Worm (Caenorhabditis elegans): ENCODE results near the gene F34H10.1.
A peak's percentile ranks its signal among the peaks of the same experiment; 100 is the strongest.

The F34H10.1 gene

ce11 chrX:9653478-9653877 lies 27.6 kb downstream of the F34H10.1 start:
- TF ChIP-seq lin-13 (GFP tag; optimal IDR thresholded peaks at IDR 0.05) (no peak), fkh-10 (GFP tag; optimal IDR thresholded peaks at IDR 0.05) (no peak), duxl-1 (tag; optimal IDR thresholded peaks at IDR 0.05; ENCODE audit: poor library complexity) (no peak), zip-2 (tag; optimal IDR thresholded peaks at IDR 0.05) (no peak), mep-1 (tag; optimal IDR thresholded peaks at IDR 0.05) (no peak), ztf-7 (tag; optimal IDR thresholded peaks at IDR 0.05) (no peak), set-16 (GFP tag; IDR thresholded peaks at IDR 0.05) (no peak), mxl-3 (GFP tag; optimal IDR thresholded peaks at IDR 0.05) (no peak), ama-1 (optimal IDR thresholded peaks at IDR 0.05) (no peak), F26F4.8 (GFP tag; conservative IDR thresholded peaks at IDR 0.05) (no peak), ZK337.2 (GFP tag; IDR thresholded peaks at IDR 0.05) (no peak), unc-62 (GFP tag; optimal IDR thresholded peaks at IDR 0.05 in 1 of 2) (no peak), unc-62 (tag; optimal IDR thresholded peaks at IDR 0.05) (no peak), dmd-6 (GFP tag; IDR thresholded peaks at IDR 0.05) (no peak)

- no peak for TF ChIP-seq sdz-12 (GFP tag; optimal IDR thresholded peaks at IDR 0.05)
- TF ChIP-seq ceh-62 (tag; optimal IDR thresholded peaks at IDR 0.05), result no peak
- no peak for TF ChIP-seq madf-9 (GFP tag; conservative IDR thresholded peaks at IDR 0.05)
- TF ChIP-seq zfp-2 (tag; optimal IDR thresholded peaks at IDR 0.05), result no peak
- TF ChIP-seq fkh-10 (GFP tag; optimal IDR thresholded peaks at IDR 0.05), result no peak
- TF ChIP-seq attf-4 (tag; optimal IDR thresholded peaks at IDR 0.05), result no peak
- no peak for TF ChIP-seq dmd-8 (GFP tag; IDR thresholded peaks at IDR 0.05)
- no peak for TF ChIP-seq mdt-29 (GFP tag; IDR thresholded peaks at IDR 0.05)
- no peak for TF ChIP-seq hlh-30 (tag; optimal IDR thresholded peaks at IDR 0.05; ENCODE audit: insufficient read depth)
- TF ChIP-seq unc-62 (GFP tag; optimal IDR thresholded peaks at IDR 0.05 in 1 of 2), result no peak
- TF ChIP-seq unc-62 (tag; optimal IDR thresholded peaks at IDR 0.05), result no peak
- TF ChIP-seq tra-1 (GFP tag; IDR thresholded peaks at IDR 0.05), result no peak
- TF ChIP-seq daf-8 (GFP tag; IDR thresholded peaks at IDR 0.05), result no peak
- TF ChIP-seq lin-15B (tag; optimal IDR thresholded peaks at IDR 0.05), result no peak
- TF ChIP-seq ceh-28 (tag; optimal IDR thresholded peaks at IDR 0.05), result no peak
- no peak for TF ChIP-seq ceh-82 (tag; optimal IDR thresholded peaks at IDR 0.05)
- TF ChIP-seq egl-43 (GFP tag; IDR thresholded peaks at IDR 0.05), result no peak
- TF ChIP-seq R02D3.7 (tag; optimal IDR thresholded peaks at IDR 0.05), result no peak
- no peak for TF ChIP-seq ztf-7 (tag; optimal IDR thresholded peaks at IDR 0.05)
- TF ChIP-seq dmd-9 (GFP tag; IDR thresholded peaks at IDR 0.05), result no peak
- TF ChIP-seq hmg-1.1 (GFP tag; IDR thresholded peaks at IDR 0.05), result no peak
Observed at ce11 chrX:9654232-9654631, 28.3 kb downstream of the F34H10.1 start.

ce11 chrX:9656772-9657171 lies 30.8 kb downstream of the F34H10.1 start:
- TF ChIP-seq php-3 (GFP tag; IDR thresholded peaks at IDR 0.05) (no peak), ama-1 (optimal IDR thresholded peaks at IDR 0.05) (no peak), egl-27 (tag; optimal IDR thresholded peaks at IDR 0.05) (no peak), aha-1 (tag) (peak; percentile 91), tra-1 (GFP tag; IDR thresholded peaks at IDR 0.05) (no peak)

DNA sequence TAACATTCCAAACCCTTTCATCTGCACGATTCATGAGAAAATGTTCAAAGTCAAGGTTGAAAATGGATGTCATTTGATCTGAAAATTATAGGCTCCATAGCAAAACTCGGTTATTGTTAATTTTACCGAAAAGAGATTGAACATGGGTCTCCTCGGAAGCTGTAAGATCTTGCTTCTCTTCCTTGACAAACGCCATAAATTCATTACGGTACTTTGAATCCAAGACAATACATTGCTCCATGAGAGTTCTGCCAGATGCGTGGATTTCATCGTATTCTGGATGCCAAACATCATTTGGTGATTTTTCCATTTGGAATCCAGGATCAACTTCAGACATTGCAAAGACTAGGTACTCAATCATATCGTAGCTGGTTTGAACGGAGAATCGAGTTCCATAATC lies 40.0 kb downstream of the F34H10.1 start:
- no peak for TF ChIP-seq Y5F2A.4 (GFP tag; optimal IDR thresholded peaks at IDR 0.05)
- TF ChIP-seq lir-3 (tag; optimal IDR thresholded peaks at IDR 0.05), result no peak
- TF ChIP-seq ztf-7 (tag; optimal IDR thresholded peaks at IDR 0.05), result no peak
- TF ChIP-seq aha-1 (tag), result peak; percentile 93
- TF ChIP-seq aly-2 (tag; optimal IDR thresholded peaks at IDR 0.05), result no peak

DNA sequence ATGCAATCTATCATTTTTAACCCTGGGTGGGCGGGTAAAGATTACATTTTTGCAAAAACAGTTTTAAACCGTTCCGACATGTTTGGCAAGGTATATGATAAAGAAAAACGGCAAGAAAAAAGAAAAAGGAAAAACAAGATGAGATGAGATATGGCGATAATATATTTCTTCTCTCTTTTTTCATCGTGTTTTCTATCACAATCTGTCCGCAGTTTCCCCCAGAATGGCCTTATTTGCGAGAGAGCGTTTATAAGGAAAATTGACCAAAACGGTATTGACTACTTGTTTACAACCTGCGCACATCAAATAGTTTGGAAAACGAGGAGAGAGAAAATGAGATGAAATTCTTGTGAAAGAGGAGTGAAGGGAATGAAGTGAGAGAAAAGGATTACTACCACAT lies 41.5 kb downstream of the F34H10.1 start:
- TF ChIP-seq vab-7 (GFP tag; IDR thresholded peaks at IDR 0.05), result no peak
- TF ChIP-seq unc-39 (tag; optimal IDR thresholded peaks at IDR 0.05), result no peak
- TF ChIP-seq D1046.2 (GFP tag; IDR thresholded peaks at IDR 0.05), result no peak
- no peak for TF ChIP-seq egl-43 (GFP tag; IDR thresholded peaks at IDR 0.05)
- no peak for TF ChIP-seq nhr-42 (GFP tag; IDR thresholded peaks at IDR 0.05)
- TF ChIP-seq spr-3 (GFP tag; optimal IDR thresholded peaks at IDR 0.05), result no peak
- no peak for TF ChIP-seq F49E8.2 (tag; optimal IDR thresholded peaks at IDR 0.05; ENCODE audit: borderline replicate concordance)
- TF ChIP-seq ama-1 (optimal IDR thresholded peaks at IDR 0.05), result no peak
- no peak for TF ChIP-seq nhr-77 (tag; optimal IDR thresholded peaks at IDR 0.05)
- no peak for TF ChIP-seq jun-1 (tag; optimal IDR thresholded peaks at IDR 0.05)
- TF ChIP-seq F10B5.3 (tag; optimal IDR thresholded peaks at IDR 0.05), result no peak
- no peak for TF ChIP-seq arid-1 (GFP tag; conservative IDR thresholded peaks at IDR 0.05)
- no peak for TF ChIP-seq attf-4 (tag; optimal IDR thresholded peaks at IDR 0.05)
- no peak for TF ChIP-seq F44E2.7 (GFP tag; IDR thresholded peaks at IDR 0.05)
